Fruit fly (Drosophila melanogaster) whole organism, embryonic: ENCODE measurements around the gene pnt.

Source experiments
- Abd-B ChIP-seq: fragments of 200-800 bp; sonication (Bioruptor generic); optimal IDR thresholded peaks from 2 replicates; lab custom pipeline; 2018; ENCODE audit warnings: missing biosample characterization, mild to moderate bottlenecking, missing genetic modification characterization, moderate library complexity
- B-H1 ChIP-seq: fragments of 200-800 bp; sonication (Bioruptor generic); IDR thresholded peaks from 3 replicates; pipeline ENCODE4 v1.3.6; 2022; ENCODE audit warnings: missing biosample characterization, missing genetic modification characterization
- C15 ChIP-seq: fragments of 200-800 bp; sonication (Bioruptor generic); IDR thresholded peaks from 3 replicates; pipeline ENCODE4 v1.3.6; 2022; ENCODE audit warnings: missing biosample characterization, missing genetic modification characterization
- CG10366 ChIP-seq: fragments of 200-800 bp; sonication (Bioruptor generic); IDR thresholded peaks from 2 replicates; pipeline ENCODE4 v1.3.6; 2022; ENCODE audit warnings: missing biosample characterization, missing genetic modification characterization
- CG10462 ChIP-seq: fragments of 200-800 bp; sonication (Bioruptor generic); optimal IDR thresholded peaks from 2 replicates; lab custom pipeline; 2016; ENCODE audit warnings: missing biosample characterization, missing genetic modification characterization
- CG12299 ChIP-seq: fragments of 200-800 bp; sonication (Bioruptor generic); optimal IDR thresholded peaks from 2 replicates; lab custom pipeline; 2018; ENCODE audit warnings: missing biosample characterization, mild to moderate bottlenecking, missing genetic modification characterization
- CG15479 ChIP-seq: fragments of 200-800 bp; sonication (Bioruptor generic); optimal IDR thresholded peaks from 3 replicates; lab custom pipeline; 2019; ENCODE audit warnings: missing biosample characterization, mild to moderate bottlenecking, missing genetic modification characterization, moderate library complexity
- CG1603 ChIP-seq: fragments of 200-800 bp; sonication (Bioruptor generic); optimal IDR thresholded peaks from 2 replicates; lab custom pipeline; 2019; ENCODE audit warnings: missing biosample characterization, mild to moderate bottlenecking, missing genetic modification characterization, moderate library complexity
- CG1647 ChIP-seq: fragments of 200-800 bp; sonication (Bioruptor generic); optimal IDR thresholded peaks from 3 replicates; lab custom pipeline; 2016; ENCODE audit warnings: missing biosample characterization, missing genetic modification characterization
- CG16813 ChIP-seq: fragments of 200-800 bp; sonication (Bioruptor generic); IDR thresholded peaks from 3 replicates; pipeline ENCODE4 v1.3.6; 2022; ENCODE audit warnings: missing biosample characterization, missing genetic modification characterization; ENCODE audit not compliant: partially characterized antibody
- CG16815 ChIP-seq: fragments of 200-800 bp; sonication (Bioruptor generic); optimal IDR thresholded peaks from 3 replicates; lab custom pipeline; 2017; ENCODE audit warnings: missing biosample characterization, mild to moderate bottlenecking, missing genetic modification characterization
- CG18599 ChIP-seq: fragments of 200-800 bp; sonication (Bioruptor generic); optimal IDR thresholded peaks from 3 replicates; lab custom pipeline; 2017; ENCODE audit warnings: missing biosample characterization, missing genetic modification characterization, mild to moderate bottlenecking, moderate library complexity, missing genetic modification reagents
- CG2116 ChIP-seq: fragments of 200-800 bp; sonication (Bioruptor generic); optimal IDR thresholded peaks from 3 replicates; lab custom pipeline; 2018; ENCODE audit warnings: missing biosample characterization, mild to moderate bottlenecking, missing genetic modification characterization
- CG31441 ChIP-seq: fragments of 200-800 bp; sonication (Bioruptor generic); IDR thresholded peaks from 2 replicates; pipeline ENCODE4 v1.3.6; 2022; ENCODE audit warnings: missing biosample characterization, missing genetic modification characterization
- CG4282 ChIP-seq: fragments of 200-800 bp; sonication (Bioruptor generic); optimal IDR thresholded peaks from 2 replicates; lab custom pipeline; 2016; ENCODE audit warnings: missing biosample characterization, missing genetic modification characterization
- CG4820 ChIP-seq: fragments of 200-800 bp; sonication (Bioruptor generic); optimal IDR thresholded peaks from 3 replicates; lab custom pipeline; 2016; ENCODE audit warnings: missing biosample characterization, missing genetic modification characterization
- CG6791 ChIP-seq: fragments of 200-800 bp; sonication (Bioruptor generic); IDR thresholded peaks from 3 replicates; pipeline ENCODE4 v1.3.6; 2022; ENCODE audit warnings: missing biosample characterization, missing genetic modification characterization; ENCODE audit not compliant: partially characterized antibody
- CG7839 ChIP-seq: fragments of 200-800 bp; sonication (Bioruptor generic); optimal IDR thresholded peaks from 3 replicates; lab custom pipeline; 2018; ENCODE audit warnings: missing biosample characterization, mild to moderate bottlenecking, missing genetic modification characterization, moderate library complexity
- CG8089 ChIP-seq: fragments of 200-800 bp; sonication (Bioruptor generic); optimal IDR thresholded peaks from 3 replicates; lab custom pipeline; 2016; ENCODE audit warnings: missing biosample characterization, missing genetic modification characterization
- Camta ChIP-seq: fragments of 200-800 bp; sonication (Bioruptor generic); optimal IDR thresholded peaks from 2 replicates; lab custom pipeline; 2016; ENCODE audit warnings: missing biosample characterization, missing genetic modification characterization
- D19A ChIP-seq: fragments of 200-800 bp; optimal IDR thresholded peaks from 3 replicates; lab custom pipeline; 2019; ENCODE audit warnings: missing biosample characterization, mild to moderate bottlenecking, missing genetic modification characterization, moderate library complexity
- Dfd ChIP-seq, 2 experiments: fragments of >200 bp; optimal IDR thresholded peaks; 2 replicates each; lab custom pipeline; 2017; ENCODE audit warnings: missing biosample characterization in 2 of 2, missing genetic modification characterization in 2 of 2
- Doc3 ChIP-seq: fragments of 200-800 bp; sonication (Bioruptor generic); IDR thresholded peaks from 3 replicates; pipeline ENCODE4 v1.3.6; 2022; ENCODE audit warnings: missing biosample characterization, missing genetic modification characterization; ENCODE audit not compliant: partially characterized antibody
- Dref ChIP-seq: fragments of 200-800 bp; sonication (Bioruptor generic); IDR thresholded peaks from 2 replicates; pipeline ENCODE4 v1.3.6; 2022; ENCODE audit warnings: missing biosample characterization, missing genetic modification characterization
- ERR ChIP-seq: fragments of 200-800 bp; sonication (Bioruptor generic); optimal IDR thresholded peaks from 2 replicates; lab custom pipeline; 2016; ENCODE audit warnings: missing biosample characterization, missing genetic modification characterization
- Elba2 ChIP-seq: fragments of 200-800 bp; sonication (Bioruptor generic); optimal IDR thresholded peaks from 3 replicates; lab custom pipeline; 2016; ENCODE audit warnings: missing biosample characterization, missing genetic modification characterization
- GATAe ChIP-seq: fragments of 200-800 bp; sonication (Bioruptor generic); conservative IDR thresholded peaks from 2 replicates; pipeline ENCODE4 v1.3.6; 2022; ENCODE audit warnings: missing biosample characterization, missing genetic modification characterization
- NFAT ChIP-seq: fragments of 200-800 bp; sonication (Bioruptor generic); IDR thresholded peaks from 2 replicates; pipeline ENCODE4 v1.3.6; 2022; ENCODE audit warnings: missing biosample characterization, missing genetic modification characterization
- Neu2 ChIP-seq: fragments of 200-800 bp; sonication (Bioruptor generic); optimal IDR thresholded peaks from 3 replicates; lab custom pipeline; 2016; ENCODE audit warnings: missing biosample characterization, missing genetic modification characterization, borderline replicate concordance
- NfI ChIP-seq: fragments of 200-800 bp; sonication (Bioruptor generic); optimal IDR thresholded peaks from 3 replicates; lab custom pipeline; 2018; ENCODE audit warnings: missing biosample characterization, mild to moderate bottlenecking, missing genetic modification characterization, moderate library complexity
- Sox100B ChIP-seq: fragments of 200-800 bp; sonication (Bioruptor generic); optimal IDR thresholded peaks from 3 replicates; lab custom pipeline; 2018; ENCODE audit warnings: missing biosample characterization, mild to moderate bottlenecking, missing genetic modification characterization
- Sox102F ChIP-seq: fragments of 200-800 bp; sonication (Bioruptor generic); optimal IDR thresholded peaks from 2 replicates; lab custom pipeline; 2018; ENCODE audit warnings: missing biosample characterization, mild to moderate bottlenecking, missing genetic modification characterization, moderate library complexity
- Sry-δ ChIP-seq: fragments of 200-800 bp; sonication (Bioruptor generic); optimal IDR thresholded peaks from 2 replicates; lab custom pipeline; 2016; ENCODE audit warnings: missing biosample characterization, missing genetic modification characterization
- Trl ChIP-seq, 3 experiments: fragments of >200 bp in 2 of 3; fragments of 200-800 bp in 1 of 3; sonication (Bioruptor generic) in 1 of 3; optimal IDR thresholded peaks; 2 replicates in 1 of 3; 3 replicates in 2 of 3; lab custom pipeline; 2016 to 2017; ENCODE audit warnings: missing biosample characterization in 1 of 3, missing genetic modification characterization in 1 of 3
- YL-1 ChIP-seq: fragments of 200-800 bp; sonication (Bioruptor generic); optimal IDR thresholded peaks from 3 replicates; lab custom pipeline; 2017; ENCODE audit warnings: missing biosample characterization, mild to moderate bottlenecking, missing genetic modification characterization
- cato ChIP-seq: fragments of 200-800 bp; sonication (Bioruptor generic); optimal IDR thresholded peaks from 2 replicates; lab custom pipeline; 2016; ENCODE audit warnings: missing biosample characterization, missing genetic modification characterization, borderline replicate concordance
- cg ChIP-seq: fragments of 200-800 bp; sonication (Bioruptor generic); optimal IDR thresholded peaks from 3 replicates; lab custom pipeline; 2019; ENCODE audit warnings: missing biosample characterization, mild to moderate bottlenecking, missing genetic modification characterization, moderate library complexity
- fd102C ChIP-seq: fragments of 200-800 bp; sonication (Bioruptor generic); optimal IDR thresholded peaks from 2 replicates; lab custom pipeline; 2018; ENCODE audit warnings: missing biosample characterization, mild to moderate bottlenecking, missing genetic modification characterization, moderate library complexity
- grn ChIP-seq: fragments of 200-800 bp; sonication (Bioruptor generic); optimal IDR thresholded peaks from 3 replicates; lab custom pipeline; 2017; ENCODE audit warnings: missing biosample characterization, missing genetic modification characterization
- hkb ChIP-seq, 2 experiments: fragments of 200-800 bp in 1 of 2; fragments of >200 bp in 1 of 2; sonication (Bioruptor generic) in 1 of 2; IDR thresholded peaks in 1 of 2; optimal IDR thresholded peaks in 1 of 2; 2 replicates each; pipeline versions ENCODE4 v1.3.6 to Lab custom; 2017 to 2022; ENCODE audit warnings: missing biosample characterization in 1 of 2, missing genetic modification characterization in 1 of 2
- maf-S ChIP-seq: fragments of 200-800 bp; sonication (Bioruptor generic); optimal IDR thresholded peaks from 2 replicates; lab custom pipeline; 2016; ENCODE audit warnings: missing biosample characterization, missing genetic modification characterization
- nau ChIP-seq: fragments of 200-800 bp; sonication (Bioruptor generic); optimal IDR thresholded peaks from 3 replicates; lab custom pipeline; 2017; ENCODE audit warnings: missing biosample characterization, mild to moderate bottlenecking, missing genetic modification characterization, missing genetic modification reagents
- nom ChIP-seq: fragments of 200-800 bp; sonication (Bioruptor generic); optimal IDR thresholded peaks from 2 replicates; lab custom pipeline; 2017; ENCODE audit warnings: missing biosample characterization, missing genetic modification characterization, mild to moderate bottlenecking, moderate library complexity, missing genetic modification reagents
- sug ChIP-seq: fragments of 200-800 bp; optimal IDR thresholded peaks from 2 replicates; lab custom pipeline; 2019; ENCODE audit warnings: missing biosample characterization, mild to moderate bottlenecking, missing genetic modification characterization, moderate library complexity
- tin ChIP-seq: fragments of 200-800 bp; sonication (Bioruptor generic); optimal IDR thresholded peaks from 3 replicates; lab custom pipeline; 2016; ENCODE audit warnings: missing biosample characterization, missing genetic modification characterization
- toy ChIP-seq: fragments of 200-800 bp; sonication (Bioruptor generic); IDR thresholded peaks from 2 replicates; pipeline ENCODE4 v1.3.6; 2022; ENCODE audit warnings: missing biosample characterization, missing genetic modification characterization
- tx ChIP-seq: fragments of 200-800 bp; sonication (Bioruptor generic); optimal IDR thresholded peaks from 2 replicates; lab custom pipeline; 2016; ENCODE audit warnings: missing biosample characterization, missing genetic modification characterization
- zen ChIP-seq: fragments of 200-800 bp; sonication (Bioruptor generic); optimal IDR thresholded peaks from 3 replicates; lab custom pipeline; 2018; ENCODE audit warnings: missing biosample characterization, mild to moderate bottlenecking, missing genetic modification characterization, moderate library complexity
- zfh2 ChIP-seq: fragments of 200-800 bp; sonication (Bioruptor generic); optimal IDR thresholded peaks from 2 replicates; lab custom pipeline; 2016; ENCODE audit warnings: missing biosample characterization, missing genetic modification characterization

pnt gene

DNA sequence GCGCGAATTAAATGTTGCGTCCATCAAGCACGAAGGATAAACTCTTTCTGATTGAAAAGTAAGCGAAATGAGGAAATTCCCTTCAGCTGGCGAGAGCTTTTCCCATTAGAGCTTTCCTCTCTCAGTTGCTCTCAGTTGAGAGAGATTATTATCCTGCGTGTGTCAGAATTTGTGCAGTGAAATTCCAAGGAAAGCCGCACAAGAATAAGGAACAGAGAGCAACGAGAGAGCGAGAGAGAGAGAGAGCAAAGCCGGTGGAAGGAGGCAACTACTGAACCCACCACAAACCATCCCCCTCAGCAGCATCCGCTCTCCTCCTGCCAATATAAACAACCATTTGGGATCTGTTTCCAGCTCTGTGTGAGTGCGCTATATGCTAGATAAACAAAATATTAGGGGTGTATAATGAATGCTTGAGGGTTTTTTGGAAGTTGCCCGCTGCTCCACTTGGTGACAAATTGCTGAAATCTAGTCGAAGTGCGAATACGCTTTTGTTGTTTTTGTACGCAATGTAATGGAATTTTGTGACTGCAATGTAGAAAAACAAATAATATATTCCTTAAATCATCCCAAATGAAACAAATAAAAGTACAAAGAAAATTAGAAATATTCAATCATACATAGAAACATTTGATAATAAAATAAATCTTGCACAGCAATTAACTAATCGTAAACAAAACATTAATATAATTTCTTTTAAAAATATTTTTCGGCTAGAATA is 97.0 kb downstream of the pnt start, which contains the start of gene CG4467 (continued):
- no peak for TF ChIP-seq Elba2 (GFP tag; lab: Kevin White, UChicago)
- TF ChIP-seq CG7839, result no peak
- TF ChIP-seq CG1647, result no peak
- no peak for TF ChIP-seq NfI (GFP tag; lab: Kevin White, UChicago)
- no peak for TF ChIP-seq tx (GFP tag; lab: Kevin White, UChicago)
- TF ChIP-seq C15, result no peak
- no peak for TF ChIP-seq grn (GFP tag; lab: Kevin White, UChicago)
- TF ChIP-seq cato (GFP tag; lab: Kevin White, UChicago), result no peak
- TF ChIP-seq GATAe (GFP tag; lab: Robert Waterston, UW), result no peak
- no peak for TF ChIP-seq ERR
- TF ChIP-seq CG31441 (GFP tag; lab: Robert Waterston, UW), result no peak
- no peak for TF ChIP-seq CG10462 (GFP tag; lab: Kevin White, UChicago)
- TF ChIP-seq fd102C (GFP tag; lab: Kevin White, UChicago), result no peak
- no peak for TF ChIP-seq Abd-B (GFP tag; lab: Kevin White, UChicago)
- TF ChIP-seq Dref (GFP tag; lab: Robert Waterston, UW), result no peak
- no peak for TF ChIP-seq Dfd (GFP tag; optimal IDR thresholded peaks at IDR 0.05; lab: Kevin White, UChicago)
- TF ChIP-seq Sry-δ (GFP tag; lab: Kevin White, UChicago), result no peak
- TF ChIP-seq NFAT (GFP tag; lab: Robert Waterston, UW), result no peak
- TF ChIP-seq Sox100B (GFP tag; lab: Kevin White, UChicago), result no peak
- TF ChIP-seq CG4820, result no peak
- TF ChIP-seq zen (tag; lab: Kevin White, UChicago), result no peak
- TF ChIP-seq CG2116 (GFP tag; lab: Kevin White, UChicago), result no peak
- TF ChIP-seq CG10366 (GFP tag; lab: Robert Waterston, UW), result no peak
- TF ChIP-seq tin (GFP tag; lab: Kevin White, UChicago), result no peak
- peak; percentile 47; the same call in 1 of the 3 replicates for TF ChIP-seq CG6791 (GFP tag; lab: Robert Waterston, UW)
- no peak for TF ChIP-seq CG8089 (GFP tag; lab: Kevin White, UChicago)
- no peak for TF ChIP-seq zfh2
- peak; percentile 97 for TF ChIP-seq D19A
- no peak for TF ChIP-seq hkb (optimal IDR thresholded peaks at IDR 0.05; lab: Kevin White, UChicago)
- TF ChIP-seq hkb (GFP tag; IDR thresholded peaks at IDR 0.05; lab: Robert Waterston, UW), result no peak
- TF ChIP-seq maf-S (GFP tag; lab: Kevin White, UChicago), result no peak
- TF ChIP-seq B-H1 (GFP tag; lab: Robert Waterston, UW), result no peak
- no peak for TF ChIP-seq toy
- no peak for TF ChIP-seq YL-1 (GFP tag; lab: Kevin White, UChicago)
- no peak for TF ChIP-seq CG16813 (GFP tag; lab: Robert Waterston, UW)
- peak; percentile 56 for TF ChIP-seq CG18599 (GFP tag; lab: Kevin White, UChicago)
- TF ChIP-seq Doc3, result no peak
- no peak for TF ChIP-seq CG16815 (GFP tag; lab: Kevin White, UChicago)
- TF ChIP-seq CG15479 (GFP tag; lab: Kevin White, UChicago), result no peak
- TF ChIP-seq CG1603 (tag; lab: Kevin White, UChicago), result no peak
- no peak for TF ChIP-seq nau
- TF ChIP-seq Sox102F (GFP tag; lab: Kevin White, UChicago), result no peak
- no peak for TF ChIP-seq Camta (GFP tag; lab: Kevin White, UChicago)
- TF ChIP-seq sug, result no peak
- TF ChIP-seq CG12299 (tag; lab: Kevin White, UChicago), result no peak
- TF ChIP-seq cg (GFP tag; lab: Kevin White, UChicago), result peak; percentile 37
- TF ChIP-seq CG4282 (GFP tag; lab: Kevin White, UChicago), result no peak
- peak; percentile 3 for TF ChIP-seq nom (GFP tag; lab: Kevin White, UChicago)
- TF ChIP-seq Trl (optimal IDR thresholded peaks at IDR 0.05; lab: Kevin White, UChicago), result peak; percentile 88
- TF ChIP-seq Trl (GFP tag; optimal IDR thresholded peaks at IDR 0.05; lab: Kevin White, UChicago), result peak; percentile 39
- no peak for TF ChIP-seq Neu2 (GFP tag; lab: Kevin White, UChicago)
